Fruit fly (Drosophila melanogaster) whole organism, prepupa: ENCODE measurements around the gene CG15754.
A peak's percentile ranks its signal among the peaks of the same experiment; 100 is the strongest.

Experiments used
- CG10631 ChIP-seq: fragments of 200-800 bp; sonication (Bioruptor generic); optimal IDR thresholded peaks from 2 replicates; lab custom pipeline; 2016; ENCODE audit warnings: missing biosample characterization, missing genetic modification characterization
- CG15336 ChIP-seq: fragments of 200-800 bp; sonication (Bioruptor generic); IDR thresholded peaks from 2 replicates; pipeline ENCODE4 v1.3.6; 2022; ENCODE audit warnings: missing biosample characterization, missing genetic modification characterization
- CG1621 ChIP-seq: fragments of 200-800 bp; sonication (Bioruptor generic); optimal IDR thresholded peaks from 3 replicates; lab custom pipeline; 2018; ENCODE audit warnings: missing biosample characterization, mild to moderate bottlenecking, missing genetic modification characterization
- CG3032 ChIP-seq: fragments of 200-800 bp; optimal IDR thresholded peaks from 2 replicates; lab custom pipeline; 2019; ENCODE audit warnings: missing biosample characterization, mild to moderate bottlenecking, missing genetic modification characterization, moderate library complexity
- CG31627 ChIP-seq: fragments of 200-800 bp; sonication (Bioruptor generic); optimal IDR thresholded peaks from 3 replicates; lab custom pipeline; 2016; ENCODE audit warnings: missing biosample characterization, missing genetic modification characterization
- CG3919 ChIP-seq: fragments of 200-800 bp; sonication (Bioruptor generic); optimal IDR thresholded peaks from 3 replicates; lab custom pipeline; 2016; ENCODE audit warnings: missing biosample characterization, missing genetic modification characterization
- CG6163 ChIP-seq: fragments of 200-800 bp; sonication (Bioruptor generic); IDR thresholded peaks from 3 replicates; pipeline ENCODE4 v1.3.6; 2022; ENCODE audit warnings: missing biosample characterization, missing genetic modification characterization
- CG6808 ChIP-seq: fragments of 200-800 bp; sonication (Bioruptor generic); optimal IDR thresholded peaks from 3 replicates; lab custom pipeline; 2017; ENCODE audit warnings: missing biosample characterization, missing genetic modification characterization, mild to moderate bottlenecking, moderate library complexity, missing genetic modification reagents
- CG6854 ChIP-seq: fragments of 200-800 bp; sonication (Bioruptor generic); optimal IDR thresholded peaks from 2 replicates; lab custom pipeline; 2017; ENCODE audit warnings: missing biosample characterization, mild to moderate bottlenecking, missing genetic modification characterization
- CG7368 ChIP-seq: fragments of 200-800 bp; sonication (Bioruptor generic); optimal IDR thresholded peaks from 3 replicates; lab custom pipeline; 2016; ENCODE audit warnings: missing biosample characterization, missing genetic modification characterization
- CG8119 ChIP-seq: fragments of 200-800 bp; sonication (Bioruptor generic); IDR thresholded peaks from 3 replicates; pipeline ENCODE4 v1.3.6; 2022; ENCODE audit warnings: missing biosample characterization, missing genetic modification characterization
- Eip75B ChIP-seq: fragments of 200-800 bp; sonication (Bioruptor generic); optimal IDR thresholded peaks from 3 replicates; lab custom pipeline; 2016; ENCODE audit warnings: missing biosample characterization, missing genetic modification characterization
- Eip78C ChIP-seq: fragments of 200-800 bp; sonication (Bioruptor generic); peaks from one replicate; lab custom pipeline; 2016; ENCODE audit warnings: missing biosample characterization, missing genetic modification characterization
- Gug ChIP-seq: fragments of 200-800 bp; sonication (Bioruptor generic); IDR thresholded peaks from 2 replicates; pipeline ENCODE4 v1.3.6; 2022; ENCODE audit warnings: missing biosample characterization, missing genetic modification characterization
- Hr39 ChIP-seq: fragments of 200-800 bp; sonication (Bioruptor generic); optimal IDR thresholded peaks from 2 replicates; lab custom pipeline; 2016; ENCODE audit warnings: missing biosample characterization, missing genetic modification characterization
- Hr4 ChIP-seq: fragments of 200-800 bp; sonication (Bioruptor generic); optimal IDR thresholded peaks from 3 replicates; lab custom pipeline; 2016; ENCODE audit warnings: missing biosample characterization, missing genetic modification characterization
- Lpt ChIP-seq: fragments of 200-800 bp; sonication (Bioruptor generic); optimal IDR thresholded peaks from 3 replicates; lab custom pipeline; 2016; ENCODE audit warnings: missing biosample characterization, missing genetic modification characterization
- Met ChIP-seq: fragments of 200-800 bp; sonication (Bioruptor generic); optimal IDR thresholded peaks from 3 replicates; lab custom pipeline; 2016; ENCODE audit warnings: missing biosample characterization, missing genetic modification characterization
- Smox ChIP-seq: fragments of 200-800 bp; sonication (Bioruptor generic); optimal IDR thresholded peaks from 3 replicates; lab custom pipeline; 2016; ENCODE audit warnings: missing biosample characterization, missing genetic modification characterization
- Sox102F ChIP-seq: fragments of 200-800 bp; sonication (Bioruptor generic); optimal IDR thresholded peaks from 2 replicates; lab custom pipeline; 2016; ENCODE audit warnings: missing biosample characterization, mild to moderate bottlenecking, missing genetic modification characterization
- Sox14 ChIP-seq: fragments of 200-800 bp; sonication (Bioruptor generic); optimal IDR thresholded peaks from 3 replicates; lab custom pipeline; 2016; ENCODE audit warnings: missing biosample characterization, missing genetic modification characterization
- achi ChIP-seq: fragments of 200-800 bp; sonication (Bioruptor generic); optimal IDR thresholded peaks from 3 replicates; lab custom pipeline; 2016; ENCODE audit warnings: missing biosample characterization, missing genetic modification characterization
- acj6 ChIP-seq: fragments of 200-800 bp; sonication (Bioruptor generic); optimal IDR thresholded peaks from 3 replicates; lab custom pipeline; 2016; ENCODE audit warnings: missing biosample characterization, missing genetic modification characterization
- cyc ChIP-seq: fragments of 200-800 bp; sonication (Bioruptor generic); optimal IDR thresholded peaks from 3 replicates; lab custom pipeline; 2016; ENCODE audit warnings: missing biosample characterization, missing genetic modification characterization
- dsx ChIP-seq: fragments of 200-800 bp; optimal IDR thresholded peaks from 3 replicates; lab custom pipeline; 2019; ENCODE audit warnings: missing biosample characterization, mild to moderate bottlenecking, missing genetic modification characterization, moderate library complexity; ENCODE audit not compliant: poor library complexity, severe bottlenecking
- eg ChIP-seq: fragments of 200-800 bp; sonication (Bioruptor generic); IDR thresholded peaks from 3 replicates; pipeline ENCODE4 v1.3.6; 2022; ENCODE audit warnings: missing biosample characterization, missing genetic modification characterization
- esn ChIP-seq: fragments of 200-800 bp; sonication (Bioruptor generic); optimal IDR thresholded peaks from 2 replicates; lab custom pipeline; 2016; ENCODE audit warnings: missing biosample characterization, mild to moderate bottlenecking, missing genetic modification characterization, moderate library complexity
- fd59A ChIP-seq: fragments of 200-800 bp; sonication (Bioruptor generic); optimal IDR thresholded peaks from 2 replicates; lab custom pipeline; 2017; ENCODE audit warnings: missing biosample characterization, mild to moderate bottlenecking, missing genetic modification characterization, missing genetic modification reagents
- fd85E ChIP-seq: fragments of 200-800 bp; sonication (Bioruptor generic); optimal IDR thresholded peaks from 3 replicates; lab custom pipeline; 2016; ENCODE audit warnings: missing biosample characterization, missing genetic modification characterization
- fkh ChIP-seq: fragments of 200-800 bp; sonication (Bioruptor generic); optimal IDR thresholded peaks from 3 replicates; lab custom pipeline; 2017; ENCODE audit warnings: missing biosample characterization, mild to moderate bottlenecking, missing genetic modification characterization, moderate library complexity
- lz ChIP-seq: fragments of 200-800 bp; sonication (Bioruptor generic); optimal IDR thresholded peaks from 3 replicates; lab custom pipeline; 2016; ENCODE audit warnings: missing biosample characterization, missing genetic modification characterization
- net ChIP-seq: fragments of 200-800 bp; sonication (Bioruptor generic); optimal IDR thresholded peaks from 3 replicates; lab custom pipeline; 2016; ENCODE audit warnings: missing biosample characterization, missing genetic modification characterization
- pdm3 ChIP-seq: fragments of 200-800 bp; sonication (Bioruptor generic); optimal IDR thresholded peaks from 3 replicates; lab custom pipeline; 2016; ENCODE audit warnings: missing biosample characterization, missing genetic modification characterization
- spab ChIP-seq: fragments of 200-800 bp; sonication (Bioruptor generic); optimal IDR thresholded peaks from 2 replicates; lab custom pipeline; 2017; ENCODE audit warnings: missing biosample characterization, mild to moderate bottlenecking, missing genetic modification characterization, missing genetic modification reagents
- ss ChIP-seq, 2 experiments: fragments of 200-800 bp; sonication (Bioruptor generic); optimal IDR thresholded peaks; 2 replicates in 1 of 2; 3 replicates in 1 of 2; lab custom pipeline; 2017 to 2018; ENCODE audit warnings: mild to moderate bottlenecking in 2 of 2, missing biosample characterization in 2 of 2, missing genetic modification characterization in 2 of 2, moderate library complexity in 1 of 2
- svp ChIP-seq: fragments of 200-800 bp; sonication (Bioruptor generic); peaks from one replicate; lab custom pipeline; 2016; ENCODE audit warnings: missing biosample characterization, missing genetic modification characterization
- topi ChIP-seq: fragments of 200-800 bp; sonication (Bioruptor generic); optimal IDR thresholded peaks from 3 replicates; lab custom pipeline; 2016; ENCODE audit warnings: missing biosample characterization, missing genetic modification characterization
- vri ChIP-seq: fragments of 200-800 bp; sonication (Bioruptor generic); optimal IDR thresholded peaks from 3 replicates; lab custom pipeline; 2016; ENCODE audit warnings: missing biosample characterization, mild to moderate bottlenecking, missing genetic modification characterization

Gene CG15754

DNA sequence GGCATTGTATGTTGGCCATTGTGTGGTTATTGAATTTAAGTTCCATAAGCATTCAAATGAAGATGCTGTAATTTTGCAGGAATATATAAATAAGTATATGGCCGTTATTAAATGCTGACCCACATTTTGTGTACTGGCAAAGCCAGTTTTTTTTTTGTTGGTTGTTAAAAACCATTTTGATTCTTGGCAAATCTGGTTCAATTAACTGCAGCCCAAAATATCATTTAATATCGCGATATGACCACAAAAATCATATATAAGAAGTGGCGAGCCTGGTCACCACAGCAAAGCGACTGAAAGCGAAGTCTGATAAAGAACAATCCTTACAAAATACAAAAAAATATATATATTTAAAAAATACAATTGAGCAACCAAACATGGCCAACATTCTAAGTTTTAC lies 28.4 kb downstream of the CG15754 start, which contains the start of gene CG32631:
TSS of gene CG32631 (plus strand) at position 301 of the 400 bp plus-strand sequence.
- TF ChIP-seq Sox102F (no peak), spab (GFP tag; lab: Kevin White, UChicago) (no peak), fd85E (GFP tag; lab: Kevin White, UChicago) (no peak), acj6 (GFP tag; lab: Kevin White, UChicago) (no peak)

DNA sequence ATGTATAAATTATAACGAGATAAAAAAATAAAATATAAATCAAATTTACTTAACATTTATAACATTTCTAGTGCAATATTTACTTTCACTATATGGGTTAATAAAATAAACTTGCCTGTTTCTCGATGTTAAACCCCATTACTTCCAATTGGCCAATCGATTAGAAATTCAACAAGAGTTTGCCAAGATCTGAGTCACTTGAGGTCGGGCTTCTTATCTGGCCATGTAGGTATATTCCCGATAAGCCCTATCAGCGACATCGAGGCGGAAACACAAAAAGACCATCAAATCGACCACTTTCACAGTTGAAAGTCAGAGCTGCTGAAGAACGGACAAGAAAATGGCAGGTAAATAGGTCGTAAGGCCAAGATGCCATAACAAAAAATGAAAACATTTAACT lies 33.6 kb downstream of the CG15754 start, which contains the start of gene CG32633:
TSS of gene CG32633 (plus strand) at position 301 of the 400 bp plus-strand sequence.
- no peak for TF ChIP-seq CG7368 (GFP tag; lab: Kevin White, UChicago)
- peak; percentile 15 for TF ChIP-seq vri
- TF ChIP-seq, all 60 proteins: peak for 1

- TF ChIP-seq fkh (GFP tag; lab: Kevin White, UChicago): no peak
- peak; percentile 14 for TF ChIP-seq vri
Observed at dm6 chrX:13563042-13563441, 35.2 kb downstream of the CG15754 start.

dm6 chrX:13563483-13564443 lies 36.0 kb downstream of the CG15754 start, which contains the start of the genes CG46311 and Tpst:
Gene CG46311, plus strand, starts transcription at chrX:13563823.
Gene Tpst, plus strand, starts transcription at chrX:13563823.
- TF ChIP-seq Gug (GFP tag; lab: Robert Waterston, UW) (no peak), CG15336 (GFP tag; lab: Robert Waterston, UW) (peak; percentile 24; the same call in 1 of the 2 replicates), Smox (GFP tag; lab: Kevin White, UChicago) (peak; percentile 22), Eip75B (GFP tag; lab: Kevin White, UChicago) (peak; percentile 19), pdm3 (GFP tag; lab: Kevin White, UChicago) (peak; percentile 50), dsx (GFP tag; lab: Kevin White, UChicago) (peak; percentile 99), ss (GFP tag; optimal IDR thresholded peaks at IDR 0.05; lab: Kevin White, UChicago) (peak; percentile 22 to 81), cyc (peak; percentile 65), CG3919 (peak; percentile 35), Hr4 (GFP tag; lab: Kevin White, UChicago) (no peak), CG8119 (0 out of 3 replicates have a peak, but pooled peaks have one; percentile 32), CG1621 (tag; lab: Kevin White, UChicago) (peak; percentile 27), lz (GFP tag; lab: Kevin White, UChicago) (peak; percentile 68), achi (GFP tag; lab: Kevin White, UChicago) (no peak), acj6 (GFP tag; lab: Kevin White, UChicago) (peak; percentile 10), CG6854 (peak; percentile 65), esn (GFP tag; lab: Kevin White, UChicago) (peak; percentile 39), CG31627 (peak; percentile 66), CG6808 (GFP tag; lab: Kevin White, UChicago) (peak; percentile 32), eg (GFP tag; lab: Robert Waterston, UW) (peak; percentile 47; the same call in 1 of the 3 replicates), CG10631 (GFP tag; lab: Kevin White, UChicago) (no peak), CG6163 (GFP tag; lab: Robert Waterston, UW) (no peak), fd59A (GFP tag; lab: Kevin White, UChicago) (no peak), CG3032 (tag; lab: Kevin White, UChicago) (peak; percentile 26), Lpt (GFP tag; lab: Kevin White, UChicago) (no peak), fkh (GFP tag; lab: Kevin White, UChicago) (peak; percentile 47), net (GFP tag; lab: Kevin White, UChicago) (peak; percentile 42), Met (GFP tag; lab: Kevin White, UChicago) (peak; percentile 38), Sox14 (GFP tag; lab: Kevin White, UChicago) (peak; percentile 38), Eip78C (GFP tag; lab: Kevin White, UChicago) (peak; percentile 86), topi (GFP tag; lab: Kevin White, UChicago) (peak; percentile 12), Hr39 (GFP tag; lab: Kevin White, UChicago) (peak; percentile 63), svp (GFP tag; lab: Kevin White, UChicago) (peak; percentile 61)
